Fruit fly (Drosophila melanogaster) ovary, adult (tissue): Measurements from ENCODE around the gene Cnep1r2.

Source experiments
- CG17801 ChIP-seq: fragments of 200-800 bp; optimal IDR thresholded peaks from 2 replicates; lab custom pipeline; 2019; ENCODE audit warnings: missing biosample characterization, mild to moderate bottlenecking, missing genetic modification characterization, moderate library complexity; ENCODE audit not compliant: partially characterized antibody

Cnep1r2 gene

dm6 chr3L:10686625-10687024 lies 48.7 kb downstream of the Cnep1r2 start:
- TF ChIP-seq CG17801 (GFP tag; lab: Kevin White, UChicago) = no peak
